Fruit fly (Drosophila melanogaster) whole organism, embryonic: Measurements from ENCODE around the gene CG17329.

Source experiments
- B-H2 ChIP-seq: fragments of 200-800 bp; sonication (Bioruptor generic); optimal IDR thresholded peaks from 2 replicates; lab custom pipeline; 2018; ENCODE audit warnings: missing biosample characterization, mild to moderate bottlenecking, missing genetic modification characterization
- BEAF-32 ChIP-seq: fragments of 200-800 bp; sonication (Bioruptor generic); optimal IDR thresholded peaks from 3 replicates; lab custom pipeline; 2017; ENCODE audit warnings: missing biosample characterization, missing genetic modification characterization, mild to moderate bottlenecking, moderate library complexity, missing genetic modification reagents
- Bteb2 ChIP-seq: fragments of 200-800 bp; sonication (Bioruptor generic); optimal IDR thresholded peaks from 2 replicates; lab custom pipeline; 2016; ENCODE audit warnings: missing biosample characterization, missing genetic modification characterization
- CG12219 ChIP-seq: fragments of 200-800 bp; sonication (Bioruptor generic); optimal IDR thresholded peaks from 3 replicates; lab custom pipeline; 2018; ENCODE audit warnings: missing biosample characterization, mild to moderate bottlenecking, missing genetic modification characterization
- CG12659 ChIP-seq: fragments of 200-800 bp; sonication (Bioruptor generic); optimal IDR thresholded peaks from 3 replicates; lab custom pipeline; 2017; ENCODE audit warnings: mild to moderate bottlenecking, missing biosample characterization, missing genetic modification reagents, missing genetic modification characterization
- CG14050 ChIP-seq: fragments of 200-800 bp; sonication (Bioruptor generic); IDR thresholded peaks from 3 replicates; pipeline ENCODE4 v1.3.6; 2022; ENCODE audit warnings: missing biosample characterization, missing genetic modification characterization
- CG2199 ChIP-seq: fragments of 200-800 bp; sonication (Bioruptor generic); IDR thresholded peaks from 3 replicates; pipeline ENCODE4 v1.3.6; 2022; ENCODE audit warnings: missing biosample characterization, missing genetic modification characterization
- CG2889 ChIP-seq: fragments of 200-800 bp; sonication (Bioruptor generic); IDR thresholded peaks from 3 replicates; pipeline ENCODE4 v1.3.6; 2022; ENCODE audit warnings: missing biosample characterization, missing genetic modification characterization
- CG3281 ChIP-seq: fragments of 200-800 bp; sonication (Bioruptor generic); optimal IDR thresholded peaks from 3 replicates; lab custom pipeline; 2017; ENCODE audit warnings: missing biosample characterization, mild to moderate bottlenecking, missing genetic modification characterization
- CG4424 ChIP-seq: fragments of 200-800 bp; sonication (Bioruptor generic); optimal IDR thresholded peaks from 3 replicates; lab custom pipeline; 2016; ENCODE audit warnings: missing biosample characterization, missing genetic modification characterization
- CG7556 ChIP-seq: fragments of 200-800 bp; sonication (Bioruptor generic); optimal IDR thresholded peaks from 2 replicates; lab custom pipeline; 2017; ENCODE audit warnings: missing biosample characterization, mild to moderate bottlenecking, missing genetic modification characterization
- CG8290 ChIP-seq, 3 experiments: fragments of 200-800 bp; sonication (Bioruptor generic); optimal IDR thresholded peaks; 2 replicates each; lab custom pipeline; 2016 to 2019; ENCODE audit warnings: missing biosample characterization in 3 of 3, missing genetic modification characterization in 3 of 3, mild to moderate bottlenecking in 2 of 3, moderate library complexity in 1 of 3
- Eip74EF ChIP-seq, 2 experiments: fragments of 200-800 bp in 1 of 2; fragments of >200 bp in 1 of 2; sonication (Bioruptor generic) in 1 of 2; optimal IDR thresholded peaks; 2 replicates each; lab custom pipeline; 2017 to 2019; ENCODE audit warnings: missing biosample characterization in 2 of 2, missing genetic modification characterization in 2 of 2, mild to moderate bottlenecking in 1 of 2, moderate library complexity in 1 of 2
- HHEX ChIP-seq: fragments of 200-800 bp; sonication (Bioruptor generic); optimal IDR thresholded peaks from 3 replicates; lab custom pipeline; 2017; ENCODE audit warnings: missing biosample characterization, mild to moderate bottlenecking, missing genetic modification characterization, missing genetic modification reagents
- Hr39 ChIP-seq: fragments of >200 bp; optimal IDR thresholded peaks from 2 replicates; lab custom pipeline; 2017
- Lhr ChIP-seq: fragments of 200-800 bp; sonication (Bioruptor generic); optimal IDR thresholded peaks from 3 replicates; lab custom pipeline; 2017; ENCODE audit warnings: mild to moderate bottlenecking, missing biosample characterization, missing genetic modification reagents, missing genetic modification characterization
- MBD-R2 ChIP-seq: fragments of 200-800 bp; sonication (Bioruptor generic); IDR thresholded peaks from 2 replicates; pipeline ENCODE4 v1.3.6; 2022; ENCODE audit warnings: missing biosample characterization, missing genetic modification characterization
- MTF-1 ChIP-seq: fragments of 200-800 bp; sonication (Bioruptor generic); optimal IDR thresholded peaks from 2 replicates; lab custom pipeline; 2018; ENCODE audit warnings: missing biosample characterization, mild to moderate bottlenecking, missing genetic modification characterization, borderline replicate concordance
- Mrtf ChIP-seq: fragments of 200-800 bp; sonication (Bioruptor generic); IDR thresholded peaks from 3 replicates; pipeline ENCODE4 v1.3.6; 2022; ENCODE audit warnings: missing biosample characterization, missing genetic modification characterization
- Pdp1 ChIP-seq, 2 experiments: fragments of 200-800 bp; sonication (Bioruptor generic); optimal IDR thresholded peaks; 3 replicates each; lab custom pipeline; 2016; ENCODE audit warnings: missing biosample characterization in 2 of 2, missing genetic modification characterization in 2 of 2, mild to moderate bottlenecking in 1 of 2, moderate library complexity in 1 of 2
- abd-A ChIP-seq: fragments of 200-800 bp; sonication (Bioruptor generic); optimal IDR thresholded peaks from 3 replicates; lab custom pipeline; 2019; ENCODE audit warnings: missing biosample characterization, mild to moderate bottlenecking, missing genetic modification characterization, moderate library complexity
- ac ChIP-seq: fragments of 200-800 bp; sonication (Bioruptor generic); optimal IDR thresholded peaks from 3 replicates; lab custom pipeline; 2017; ENCODE audit warnings: missing biosample characterization, mild to moderate bottlenecking, missing genetic modification characterization
- ap ChIP-seq: fragments of 200-800 bp; sonication (Bioruptor generic); IDR thresholded peaks from 2 replicates; pipeline ENCODE4 v1.3.6; 2022; ENCODE audit warnings: missing biosample characterization, missing genetic modification characterization
- ash1 ChIP-seq: fragments of 200-800 bp; sonication (Bioruptor generic); optimal IDR thresholded peaks from 2 replicates; lab custom pipeline; 2018; ENCODE audit warnings: missing biosample characterization, mild to moderate bottlenecking, missing genetic modification characterization
- bigmax ChIP-seq: fragments of 200-800 bp; sonication (Bioruptor generic); optimal IDR thresholded peaks from 2 replicates; lab custom pipeline; 2018; ENCODE audit warnings: missing biosample characterization, mild to moderate bottlenecking, missing genetic modification characterization
- chinmo ChIP-seq: fragments of 200-800 bp; sonication (Bioruptor generic); IDR thresholded peaks from 4 replicates; pipeline ENCODE4 v1.3.6; 2022; ENCODE audit warnings: missing biosample characterization, missing genetic modification characterization; ENCODE audit not compliant: partially characterized antibody
- dati ChIP-seq: fragments of 200-800 bp; sonication (Bioruptor generic); IDR thresholded peaks from 2 replicates; pipeline ENCODE4 v1.3.6; 2022; ENCODE audit warnings: missing biosample characterization, missing genetic modification characterization
- en ChIP-seq: fragments of 200-800 bp; sonication (Bioruptor generic); optimal IDR thresholded peaks from 2 replicates; lab custom pipeline; 2016; ENCODE audit warnings: missing biosample characterization, missing genetic modification characterization
- gcm ChIP-seq: fragments of 200-800 bp; sonication (Bioruptor generic); optimal IDR thresholded peaks from 2 replicates; lab custom pipeline; 2019; ENCODE audit warnings: missing biosample characterization, mild to moderate bottlenecking, missing genetic modification characterization, moderate library complexity
- grau ChIP-seq: fragments of 200-800 bp; optimal IDR thresholded peaks from 3 replicates; lab custom pipeline; 2019; ENCODE audit warnings: missing biosample characterization, mild to moderate bottlenecking, missing genetic modification characterization, moderate library complexity
- kni ChIP-seq: fragments of 200-800 bp; sonication (Bioruptor generic); optimal IDR thresholded peaks from 3 replicates; lab custom pipeline; 2017; ENCODE audit warnings: mild to moderate bottlenecking, missing biosample characterization, missing genetic modification reagents, missing genetic modification characterization
- nerfin-1 ChIP-seq: fragments of 200-800 bp; sonication (Bioruptor generic); optimal IDR thresholded peaks from 3 replicates; lab custom pipeline; 2019; ENCODE audit warnings: missing biosample characterization, mild to moderate bottlenecking, missing genetic modification characterization, moderate library complexity
- nom ChIP-seq: fragments of 200-800 bp; sonication (Bioruptor generic); optimal IDR thresholded peaks from 2 replicates; lab custom pipeline; 2017; ENCODE audit warnings: missing biosample characterization, missing genetic modification characterization, mild to moderate bottlenecking, moderate library complexity, missing genetic modification reagents
- oc ChIP-seq: fragments of 200-800 bp; sonication (Bioruptor generic); optimal IDR thresholded peaks from 2 replicates; lab custom pipeline; 2018; ENCODE audit warnings: missing biosample characterization, mild to moderate bottlenecking, missing genetic modification characterization, moderate library complexity
- org-1 ChIP-seq: fragments of 200-800 bp; sonication (Bioruptor generic); optimal IDR thresholded peaks from 2 replicates; lab custom pipeline; 2017; ENCODE audit warnings: missing biosample characterization, missing genetic modification characterization
- rib ChIP-seq: fragments of 200-800 bp; sonication (Bioruptor generic); IDR thresholded peaks from 2 replicates; pipeline ENCODE4 v1.3.6; 2022; ENCODE audit warnings: missing biosample characterization, missing genetic modification characterization
- run ChIP-seq: fragments of 200-800 bp; sonication (Bioruptor generic); optimal IDR thresholded peaks from 3 replicates; lab custom pipeline; 2018; ENCODE audit warnings: missing biosample characterization, mild to moderate bottlenecking, missing genetic modification characterization

Gene CG17329

DNA sequence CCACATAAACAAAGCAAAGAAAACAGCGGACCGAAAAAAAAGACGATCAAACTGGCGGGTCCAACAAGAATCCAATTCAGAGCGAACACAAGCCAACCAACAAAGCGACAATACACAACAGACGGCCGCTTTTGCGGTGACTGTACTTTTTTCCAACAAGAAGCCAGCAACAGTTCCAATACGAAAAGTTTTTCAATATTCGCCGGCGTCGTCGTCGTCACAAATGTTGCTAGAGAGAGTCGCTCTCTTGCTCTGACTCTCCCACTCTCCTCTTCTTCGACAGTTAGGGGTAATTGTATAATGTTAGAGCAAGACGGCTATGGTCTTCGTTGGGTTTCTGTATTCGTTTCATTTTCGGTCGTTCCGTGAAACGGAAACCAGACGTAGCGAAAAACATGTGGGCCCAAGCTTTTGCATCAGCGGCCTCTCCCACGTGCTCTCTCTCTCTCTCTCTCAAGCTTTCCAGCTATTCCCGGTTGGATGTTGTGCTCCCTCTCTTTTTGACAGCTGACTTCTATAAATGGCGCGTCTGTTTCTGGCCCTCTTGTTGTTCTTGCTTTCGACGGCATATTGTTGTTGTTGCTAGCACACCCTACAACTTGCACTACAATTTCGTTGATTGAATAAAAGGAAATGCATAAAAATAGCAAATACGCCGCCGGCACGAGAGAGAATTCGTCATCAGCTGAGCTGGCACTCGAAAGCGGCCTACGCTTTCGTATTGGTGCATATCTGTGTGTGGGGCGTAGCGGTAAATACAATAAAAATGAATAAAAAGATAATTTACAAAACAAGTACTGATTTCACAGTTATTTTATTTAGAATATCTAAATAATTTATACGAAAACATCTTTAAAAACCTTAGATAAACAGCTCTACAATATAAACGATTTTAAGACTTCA, 21.6 kb upstream of the CG17329 start (continued):
- TF ChIP-seq Mrtf (GFP tag; lab: Robert Waterston, UW), result no peak
- TF ChIP-seq dati, result no peak
- peak; percentile 13 for TF ChIP-seq Lhr (GFP tag; lab: Kevin White, UChicago)
- TF ChIP-seq en, result peak; percentile 45
- TF ChIP-seq bigmax, result peak; percentile 66
- TF ChIP-seq CG12659 (GFP tag; lab: Kevin White, UChicago), result peak; percentile 83
- no peak for TF ChIP-seq CG2199
- peak; percentile 93 for TF ChIP-seq MTF-1 (GFP tag; lab: Kevin White, UChicago)
- TF ChIP-seq Pdp1 (GFP tag; optimal IDR thresholded peaks at IDR 0.05; lab: Kevin White, UChicago), result peak in 1 of 2 experiments; percentile 99
- TF ChIP-seq BEAF-32 (GFP tag; lab: Kevin White, UChicago), result no peak
- TF ChIP-seq nom, result peak; percentile 88
- TF ChIP-seq CG2889 (GFP tag; lab: Robert Waterston, UW), result no peak
- TF ChIP-seq chinmo (GFP tag; lab: Robert Waterston, UW), result no peak
- peak; percentile 91 for TF ChIP-seq B-H2 (GFP tag; lab: Kevin White, UChicago)
- peak; percentile 93 for TF ChIP-seq CG3281
- TF ChIP-seq CG4424 (GFP tag; lab: Kevin White, UChicago), result peak; percentile 33
- peak; percentile 93 for TF ChIP-seq kni
- peak in 1 of 2 experiments; percentile 79 for TF ChIP-seq Eip74EF (GFP tag; optimal IDR thresholded peaks at IDR 0.05; lab: Kevin White, UChicago)
- peak; percentile 54 for TF ChIP-seq oc (tag; lab: Kevin White, UChicago)
- no peak for TF ChIP-seq ap (GFP tag; lab: Robert Waterston, UW)
- peak; percentile 28 for TF ChIP-seq Bteb2 (GFP tag; lab: Kevin White, UChicago)
- TF ChIP-seq gcm (GFP tag; lab: Kevin White, UChicago), result peak; percentile 92
- peak; percentile 17 for TF ChIP-seq ac
- peak; percentile 59 for TF ChIP-seq run
- TF ChIP-seq CG14050, result no peak
- no peak for TF ChIP-seq MBD-R2 (GFP tag; lab: Robert Waterston, UW)
- peak; percentile 93 for TF ChIP-seq HHEX (GFP tag; lab: Kevin White, UChicago)
- TF ChIP-seq grau (tag; lab: Kevin White, UChicago), result peak; percentile 67
- peak; percentile 67 for TF ChIP-seq nerfin-1 (tag; lab: Kevin White, UChicago)
- no peak for TF ChIP-seq Hr39
- peak; percentile 94 for TF ChIP-seq ash1 (GFP tag; lab: Kevin White, UChicago)
- TF ChIP-seq CG8290 (GFP tag; optimal IDR thresholded peaks at IDR 0.05; lab: Kevin White, UChicago), result peak; percentile 42
- TF ChIP-seq CG8290 (tag; optimal IDR thresholded peaks at IDR 0.05; lab: Kevin White, UChicago), result peak; percentile 71 to 78
- peak; percentile 64 for TF ChIP-seq org-1 (GFP tag; lab: Kevin White, UChicago)
- TF ChIP-seq abd-A (tag; lab: Kevin White, UChicago), result peak; percentile 94
- peak; percentile 24 for TF ChIP-seq CG7556 (GFP tag; lab: Kevin White, UChicago)
- TF ChIP-seq CG12219, result peak; percentile 85
- no peak for TF ChIP-seq rib (GFP tag; lab: Robert Waterston, UW)
- TF ChIP-seq, all 482 proteins: peak for 203
